Worm (Caenorhabditis elegans) whole organism, mixed stage, embryonic: ENCODE results near the gene K06A4.2.
A peak's percentile ranks its signal among the peaks of the same experiment; 100 is the strongest.

Source experiments
- M03D4.4 ChIP-seq: sonication (generic microtip); optimal IDR thresholded peaks from 2 replicates; lab custom pipeline; 2017; ENCODE audit warnings: mild to moderate bottlenecking, missing genetic modification characterization, missing compliant biosample characterization
- bed-3 ChIP-seq: fragments of 200-800 bp; sonication (Bioruptor generic); optimal IDR thresholded peaks from 3 replicates; lab custom pipeline; 2018; ENCODE audit warnings: mild to moderate bottlenecking, missing genetic modification characterization, moderate library complexity, missing compliant biosample characterization
- blmp-1 ChIP-seq: fragments of 150-350 bp; optimal IDR thresholded peaks from 2 replicates; lab custom pipeline; 2014; ENCODE audit warnings: missing biosample characterization, missing genetic modification characterization
- ceh-39 ChIP-seq: fragments of 150-350 bp; optimal IDR thresholded peaks from 2 replicates; lab custom pipeline; 2014; ENCODE audit warnings: missing biosample characterization, missing genetic modification characterization
- ceh-83 ChIP-seq: fragments of 200-800 bp; sonication (Bioruptor generic); optimal IDR thresholded peaks from 2 replicates; lab custom pipeline; 2018; ENCODE audit warnings: mild to moderate bottlenecking, missing genetic modification characterization, missing compliant biosample characterization
- ces-1 ChIP-seq: fragments of 150-350 bp; optimal IDR thresholded peaks from 2 replicates; lab custom pipeline; 2014; ENCODE audit warnings: missing biosample characterization, missing genetic modification reagents, missing genetic modification characterization
- cnd-1 ChIP-seq: fragments of 200-800 bp; sonication (Bioruptor generic); optimal IDR thresholded peaks from 2 replicates; lab custom pipeline; 2018; ENCODE audit warnings: mild to moderate bottlenecking, missing genetic modification characterization, missing compliant biosample characterization
- drap-1 ChIP-seq: fragments of 200-800 bp; sonication (Bioruptor generic); optimal IDR thresholded peaks from 3 replicates; lab custom pipeline; 2018; ENCODE audit warnings: mild to moderate bottlenecking, missing genetic modification characterization, missing compliant biosample characterization
- elt-1 ChIP-seq: sonication (generic microtip); optimal IDR thresholded peaks from 2 replicates; lab custom pipeline; 2017; ENCODE audit warnings: missing genetic modification characterization, mild to moderate bottlenecking, missing compliant biosample characterization, antibody characterized with exemption, moderate library complexity, borderline replicate concordance; ENCODE audit not compliant: insufficient read depth
- elt-3 ChIP-seq: fragments of 150-350 bp; optimal IDR thresholded peaks from 2 replicates; lab custom pipeline; 2014; ENCODE audit warnings: missing biosample characterization, missing genetic modification characterization
- flh-1 ChIP-seq: fragments of 200-800 bp; sonication (Bioruptor generic); optimal IDR thresholded peaks from 2 replicates; lab custom pipeline; 2018; ENCODE audit warnings: mild to moderate bottlenecking, missing genetic modification characterization, moderate library complexity, missing compliant biosample characterization
- ham-2 ChIP-seq: fragments of 200-800 bp; sonication (Bioruptor generic); optimal IDR thresholded peaks from 2 replicates; lab custom pipeline; 2018; ENCODE audit warnings: mild to moderate bottlenecking, missing genetic modification characterization, missing compliant biosample characterization
- hlh-1 ChIP-seq: fragments of 150-350 bp; optimal IDR thresholded peaks from 2 replicates; lab custom pipeline; 2014; ENCODE audit warnings: missing biosample characterization, missing genetic modification reagents, missing genetic modification characterization
- lin-13 ChIP-seq: fragments of 150-350 bp; optimal IDR thresholded peaks from 2 replicates; lab custom pipeline; 2014; ENCODE audit warnings: missing biosample characterization, missing genetic modification characterization
- lin-32 ChIP-seq: fragments of 200-800 bp; sonication (Bioruptor generic); optimal IDR thresholded peaks from 2 replicates; lab custom pipeline; 2018; ENCODE audit warnings: mild to moderate bottlenecking, missing genetic modification characterization, missing compliant biosample characterization
- lsy-2 ChIP-seq: fragments of 150-350 bp; optimal IDR thresholded peaks from 2 replicates; lab custom pipeline; 2014; ENCODE audit warnings: missing biosample characterization, missing genetic modification characterization
- mab-5 ChIP-seq: fragments of 150-350 bp; optimal IDR thresholded peaks from 2 replicates; lab custom pipeline; 2014; ENCODE audit warnings: missing biosample characterization, missing genetic modification characterization
- mep-1 ChIP-seq: fragments of 150-350 bp; optimal IDR thresholded peaks from 2 replicates; lab custom pipeline; 2017; ENCODE audit warnings: missing biosample characterization, missing genetic modification reagents, missing genetic modification characterization, inconsistent platforms
- nhr-12 ChIP-seq: fragments of 150-350 bp; optimal IDR thresholded peaks from 2 replicates; lab custom pipeline; 2014; ENCODE audit warnings: missing biosample characterization, missing genetic modification characterization
- nhr-237 ChIP-seq: fragments of 150-350 bp; optimal IDR thresholded peaks from 2 replicates; lab custom pipeline; 2014; ENCODE audit warnings: missing biosample characterization, missing genetic modification characterization
- pha-4 ChIP-seq: fragments of 150-350 bp; optimal IDR thresholded peaks from 2 replicates; lab custom pipeline; 2018; ENCODE audit warnings: missing biosample characterization, missing genetic modification reagents, missing genetic modification characterization
- sem-2 ChIP-seq: fragments of 200-800 bp; sonication (Bioruptor generic); optimal IDR thresholded peaks from 2 replicates; lab custom pipeline; 2018; ENCODE audit warnings: mild to moderate bottlenecking, missing genetic modification characterization, missing compliant biosample characterization
- snpc-4 ChIP-seq: fragments of 150-350 bp; optimal IDR thresholded peaks from 2 replicates; lab custom pipeline; 2014; ENCODE audit warnings: missing biosample characterization, missing genetic modification characterization
- sptf-1 ChIP-seq: sonication (generic microtip); optimal IDR thresholded peaks from 2 replicates; lab custom pipeline; 2017; ENCODE audit warnings: mild to moderate bottlenecking, missing genetic modification characterization, moderate library complexity, missing compliant biosample characterization
- tbx-8 ChIP-seq: fragments of 200-800 bp; sonication (Bioruptor generic); optimal IDR thresholded peaks from 2 replicates; lab custom pipeline; 2018; ENCODE audit warnings: mild to moderate bottlenecking, missing genetic modification characterization, moderate library complexity, missing compliant biosample characterization
- unc-120 ChIP-seq: sonication (generic microtip); optimal IDR thresholded peaks from 2 replicates; lab custom pipeline; 2017; ENCODE audit warnings: missing genetic modification characterization, missing compliant biosample characterization; ENCODE audit not compliant: poor library complexity, severe bottlenecking
- unc-39 ChIP-seq: fragments of 150-350 bp; optimal IDR thresholded peaks from 2 replicates; lab custom pipeline; 2014; ENCODE audit warnings: missing biosample characterization, missing genetic modification characterization
- unc-62 ChIP-seq: fragments of 150-350 bp; optimal IDR thresholded peaks from 2 replicates; lab custom pipeline; 2014; ENCODE audit warnings: missing biosample characterization, missing genetic modification reagents, missing genetic modification characterization
- zip-8 ChIP-seq: fragments of 150-350 bp; optimal IDR thresholded peaks from 2 replicates; lab custom pipeline; 2014; ENCODE audit warnings: missing biosample characterization, missing genetic modification characterization
- ztf-11 ChIP-seq: fragments of 150-350 bp; optimal IDR thresholded peaks from 2 replicates; lab custom pipeline; 2014; ENCODE audit warnings: missing biosample characterization, missing genetic modification characterization

K06A4.2 gene

ce11 chrV:9509597-9509996 lies 25.6 kb downstream of the K06A4.2 start:
- TF ChIP-seq pha-4 = no peak
- TF ChIP-seq unc-120 (tag; lab: Kevin White, UChicago) = no peak
- no peak for TF ChIP-seq flh-1 (GFP tag; lab: Kevin White, UChicago)
- TF ChIP-seq tbx-8 (GFP tag; lab: Kevin White, UChicago) = no peak
- no peak for TF ChIP-seq drap-1 (GFP tag; lab: Kevin White, UChicago)
- no peak for TF ChIP-seq nhr-237 (tag; lab: Kevin White, UChicago)
- no peak for TF ChIP-seq lin-13 (tag; lab: Kevin White, UChicago)
- TF ChIP-seq elt-3 (tag; lab: Kevin White, UChicago) = no peak
- TF ChIP-seq sptf-1 = no peak

ce11 chrV:9513590-9513989 lies 29.6 kb downstream of the K06A4.2 start, which contains the start of gene eif-2Bdelta:
Gene eif-2Bdelta, plus strand, starts transcription at chrV:9513824.
- peak; percentile 48 for TF ChIP-seq mep-1
- TF ChIP-seq bed-3 (GFP tag; lab: Kevin White, UChicago) = no peak
- TF ChIP-seq nhr-237 (tag; lab: Kevin White, UChicago) = no peak

DNA sequence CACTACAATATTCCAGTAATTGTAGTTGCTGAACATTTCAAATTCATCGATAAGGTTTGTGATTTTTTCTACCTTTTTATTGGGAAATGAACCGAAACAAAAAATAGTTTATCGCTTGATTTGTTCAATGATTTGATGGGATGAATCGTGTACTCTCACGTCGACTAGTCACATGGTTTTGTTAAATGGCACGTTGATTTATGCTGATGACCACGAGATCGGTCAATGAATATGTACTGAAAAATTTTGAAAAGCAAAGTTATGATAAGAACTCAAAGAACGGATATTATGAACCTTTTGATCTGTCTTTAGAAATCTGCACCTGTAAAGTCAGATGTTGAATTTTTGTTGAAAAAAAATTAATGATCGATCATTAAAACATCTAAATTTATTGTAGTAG lies 32.3 kb downstream of the K06A4.2 start:
- no peak for TF ChIP-seq ceh-83 (GFP tag; lab: Kevin White, UChicago)
- no peak for TF ChIP-seq lsy-2
- TF ChIP-seq lin-32 (GFP tag; lab: Kevin White, UChicago) = no peak
- no peak for TF ChIP-seq ham-2 (GFP tag; lab: Kevin White, UChicago)
- TF ChIP-seq nhr-12 (tag; lab: Kevin White, UChicago) = no peak
- TF ChIP-seq zip-8 (tag; lab: Kevin White, UChicago) = no peak
- no peak for TF ChIP-seq ztf-11
- TF ChIP-seq unc-39 (tag; lab: Kevin White, UChicago) = no peak
- TF ChIP-seq blmp-1 (tag; lab: Kevin White, UChicago) = no peak
- no peak for TF ChIP-seq elt-3 (tag; lab: Kevin White, UChicago)
- TF ChIP-seq cnd-1 (tag; lab: Kevin White, UChicago) = no peak
- no peak for TF ChIP-seq M03D4.4 (tag; lab: Kevin White, UChicago)
- no peak for TF ChIP-seq sem-2
- TF ChIP-seq elt-1 (tag; lab: Kevin White, UChicago) = no peak
- no peak for TF ChIP-seq unc-62 (GFP tag; lab: Kevin White, UChicago)
- no peak for TF ChIP-seq mab-5 (tag; lab: Kevin White, UChicago)
- TF ChIP-seq drap-1 (GFP tag; lab: Kevin White, UChicago) = no peak
- no peak for TF ChIP-seq ceh-39 (tag; lab: Kevin White, UChicago)

ce11 chrV:9518832-9519231 lies 34.8 kb downstream of the K06A4.2 start, which contains the start of gene C50F4.8:
Gene C50F4.8, minus strand, starts transcription at chrV:9518859.
- TF ChIP-seq unc-120 (tag; lab: Kevin White, UChicago) (no peak), ces-1 (GFP tag; lab: Kevin White, UChicago) (no peak), cnd-1 (tag; lab: Kevin White, UChicago) (no peak), M03D4.4 (tag; lab: Kevin White, UChicago) (no peak), ztf-11 (no peak), unc-39 (tag; lab: Kevin White, UChicago) (no peak), elt-3 (tag; lab: Kevin White, UChicago) (no peak), zip-8 (tag; lab: Kevin White, UChicago) (no peak), ceh-83 (GFP tag; lab: Kevin White, UChicago) (no peak), mab-5 (tag; lab: Kevin White, UChicago) (no peak), sem-2 (no peak)

ce11 chrV:9521697-9522096 lies 37.7 kb downstream of the K06A4.2 start:
- TF ChIP-seq elt-3 (tag; lab: Kevin White, UChicago) (no peak), snpc-4 (tag; lab: Kevin White, UChicago) (no peak), sptf-1 (no peak), mep-1 (no peak), nhr-12 (tag; lab: Kevin White, UChicago) (no peak), unc-120 (tag; lab: Kevin White, UChicago) (no peak), ceh-83 (GFP tag; lab: Kevin White, UChicago) (no peak), lsy-2 (no peak), ceh-39 (tag; lab: Kevin White, UChicago) (no peak), drap-1 (GFP tag; lab: Kevin White, UChicago) (no peak), ham-2 (GFP tag; lab: Kevin White, UChicago) (no peak), hlh-1 (tag; lab: Kevin White, UChicago) (no peak), ces-1 (GFP tag; lab: Kevin White, UChicago) (no peak), zip-8 (tag; lab: Kevin White, UChicago) (no peak), bed-3 (GFP tag; lab: Kevin White, UChicago) (no peak), nhr-237 (tag; lab: Kevin White, UChicago) (no peak), cnd-1 (tag; lab: Kevin White, UChicago) (no peak)
